Worm (Caenorhabditis elegans) whole organism, mixed stage, embryonic: ENCODE measurements around the gene str-175.

Experiments
- elt-3 ChIP-seq: fragments of 150-350 bp; optimal IDR thresholded peaks from 2 replicates; lab custom pipeline; 2014; ENCODE audit warnings: missing biosample characterization, missing genetic modification characterization
- nhr-12 ChIP-seq: fragments of 150-350 bp; optimal IDR thresholded peaks from 2 replicates; lab custom pipeline; 2014; ENCODE audit warnings: missing biosample characterization, missing genetic modification characterization
- nhr-237 ChIP-seq: fragments of 150-350 bp; optimal IDR thresholded peaks from 2 replicates; lab custom pipeline; 2014; ENCODE audit warnings: missing biosample characterization, missing genetic modification characterization
- snpc-4 ChIP-seq: fragments of 150-350 bp; optimal IDR thresholded peaks from 2 replicates; lab custom pipeline; 2014; ENCODE audit warnings: missing biosample characterization, missing genetic modification characterization

DNA sequence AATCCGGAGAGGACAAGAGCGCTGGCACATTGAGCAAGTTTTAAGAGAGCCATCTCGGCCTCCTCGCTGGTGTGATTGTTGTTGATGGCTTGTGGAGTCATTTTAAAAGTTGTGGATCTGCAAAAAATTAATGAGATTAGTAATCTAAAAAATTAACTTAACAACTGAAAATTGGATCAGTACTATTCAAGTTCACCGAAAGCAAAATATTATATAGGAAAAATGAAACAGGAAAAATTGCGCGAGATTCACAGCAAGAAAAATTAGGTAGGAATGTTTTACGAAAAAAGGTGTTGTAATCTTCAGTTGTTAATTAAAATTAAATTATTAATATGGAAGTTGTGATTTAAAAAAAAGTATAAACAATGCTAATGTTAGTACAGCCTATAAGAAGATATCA lies 16.8 kb upstream of the str-175 start, which contains the start of gene T08B6.1:
- no peak for TF ChIP-seq nhr-12 (tag; lab: Kevin White, UChicago)
- no peak for TF ChIP-seq nhr-237 (tag; lab: Kevin White, UChicago)
- TF ChIP-seq snpc-4 (tag; lab: Kevin White, UChicago), result no peak
- TF ChIP-seq elt-3 (tag; lab: Kevin White, UChicago), result no peak
